Worm (Caenorhabditis elegans) whole organism, midembryonic: ENCODE measurements around the gene dpy-31.

ENCODE experiments used
- T22C8.4 ChIP-seq: fragments of 200-800 bp; sonication (Bioruptor generic); IDR thresholded peaks from 2 replicates; pipeline ENCODE4 v1.3.6; 2022; ENCODE audit warnings: missing genetic modification characterization, missing compliant biosample characterization
- cog-1 ChIP-seq: sonication (generic microtip); optimal IDR thresholded peaks from 2 replicates; lab custom pipeline; 2016; ENCODE audit warnings: missing genetic modification characterization, missing compliant biosample characterization
- flt-1 ChIP-seq: fragments of 200-800 bp; sonication (Bioruptor generic); IDR thresholded peaks from 2 replicates; pipeline ENCODE4 v1.3.6; 2022; ENCODE audit warnings: missing genetic modification characterization, missing compliant biosample characterization
- klf-2 ChIP-seq: fragments of 200-800 bp; sonication (Bioruptor generic); conservative IDR thresholded peaks from 2 replicates; pipeline ENCODE4 v1.3.6; 2022; ENCODE audit warnings: missing genetic modification reagents, missing genetic modification characterization, missing compliant biosample characterization
- med-1 ChIP-seq: sonication (generic microtip); optimal IDR thresholded peaks from 2 replicates; lab custom pipeline; 2017; ENCODE audit warnings: missing genetic modification characterization, mild to moderate bottlenecking, missing compliant biosample characterization, antibody characterized with exemption, missing genetic modification reagents; ENCODE audit not compliant: insufficient read depth
- ref-1 ChIP-seq: fragments of 200-800 bp; sonication (Bioruptor generic); conservative IDR thresholded peaks from 2 replicates; pipeline ENCODE4 v1.3.6; 2022; ENCODE audit warnings: missing genetic modification reagents, missing genetic modification characterization, missing compliant biosample characterization
- tab-1 ChIP-seq: fragments of 200-800 bp; sonication (Bioruptor generic); IDR thresholded peaks from 2 replicates; pipeline ENCODE4 v1.3.6; 2022; ENCODE audit warnings: missing genetic modification characterization, missing compliant biosample characterization
- ztf-23 ChIP-seq: fragments of 200-800 bp; sonication (Bioruptor generic); IDR thresholded peaks from 2 replicates; pipeline ENCODE4 v1.3.6; 2022; ENCODE audit warnings: missing genetic modification reagents, missing genetic modification characterization, missing compliant biosample characterization
- ztf-29 ChIP-seq: fragments of 200-800 bp; sonication (Bioruptor generic); IDR thresholded peaks from 2 replicates; pipeline ENCODE4 v1.3.6; 2022; ENCODE audit warnings: missing genetic modification reagents, missing genetic modification characterization, missing compliant biosample characterization

Gene dpy-31

ce11 chrIII:7201378-7202256, at the start of gene dpy-31:
TSS of gene dpy-31 (plus strand) at chrIII:7202206.
- TF ChIP-seq tab-1 (GFP tag; lab: Robert Waterston, UW) (no peak), ztf-29 (peak; percentile 31; the same call in 1 of the 2 replicates)

- TF ChIP-seq ref-1 (GFP tag; lab: Robert Waterston, UW) (no peak), med-1 (GFP tag; lab: Kevin White, UChicago) (no peak), cog-1 (tag; lab: Kevin White, UChicago) (no peak), tab-1 (GFP tag; lab: Robert Waterston, UW) (no peak), flt-1 (GFP tag; lab: Robert Waterston, UW) (no peak), T22C8.4 (GFP tag; lab: Robert Waterston, UW) (no peak), ztf-23 (GFP tag; lab: Robert Waterston, UW) (no peak), klf-2 (GFP tag; lab: Robert Waterston, UW) (no peak), ztf-29 (no peak)
These were observed 49.4 kb upstream of the dpy-31 start for ce11 chrIII:7152569-7152968.

- TF ChIP-seq flt-1 (GFP tag; lab: Robert Waterston, UW), result no peak
- TF ChIP-seq ztf-29, result peak; percentile 69; the same call in 1 of the 2 replicates
- TF ChIP-seq klf-2 (GFP tag; lab: Robert Waterston, UW), result no peak
- TF ChIP-seq cog-1 (tag; lab: Kevin White, UChicago), result peak; percentile 47
- peak; percentile 57; the same call in 1 of the 2 replicates for TF ChIP-seq ztf-23 (GFP tag; lab: Robert Waterston, UW)
- TF ChIP-seq med-1 (GFP tag; lab: Kevin White, UChicago), result no peak
These were observed 48.2 kb upstream of the dpy-31 start, which contains the start of gene ogt-1 for ce11 chrIII:7153747-7154238. TSS of gene ogt-1 (minus strand) at chrIII:7153797.

ce11 chrIII:7154526-7154925, 47.5 kb upstream of the dpy-31 start:
- TF ChIP-seq klf-2 (GFP tag; lab: Robert Waterston, UW) (no peak), T22C8.4 (GFP tag; lab: Robert Waterston, UW) (no peak), cog-1 (tag; lab: Kevin White, UChicago) (no peak), ztf-29 (no peak), ref-1 (GFP tag; lab: Robert Waterston, UW) (no peak), flt-1 (GFP tag; lab: Robert Waterston, UW) (no peak), med-1 (GFP tag; lab: Kevin White, UChicago) (no peak), ztf-23 (GFP tag; lab: Robert Waterston, UW) (no peak), tab-1 (GFP tag; lab: Robert Waterston, UW) (no peak)

- TF ChIP-seq T22C8.4 (GFP tag; lab: Robert Waterston, UW) (no peak), ztf-23 (GFP tag; lab: Robert Waterston, UW) (peak; percentile 69; the same call in 1 of the 2 replicates), flt-1 (GFP tag; lab: Robert Waterston, UW) (peak; percentile 73; the same call in 1 of the 2 replicates), med-1 (GFP tag; lab: Kevin White, UChicago) (no peak), cog-1 (tag; lab: Kevin White, UChicago) (peak; percentile 82), ref-1 (GFP tag; lab: Robert Waterston, UW) (no peak), ztf-29 (no peak), klf-2 (GFP tag; lab: Robert Waterston, UW) (no peak), tab-1 (GFP tag; lab: Robert Waterston, UW) (no peak)
These were observed 46.4 kb upstream of the dpy-31 start for ce11 chrIII:7155631-7156030.

- TF ChIP-seq tab-1 (GFP tag; lab: Robert Waterston, UW) (no peak), flt-1 (GFP tag; lab: Robert Waterston, UW) (0 out of 2 replicates have a peak, but pooled peaks have one; percentile 38)
These were observed 43.3 kb upstream of the dpy-31 start, which contains the start of gene nuo-4 for ce11 chrIII:7158709-7159108. TSS of gene nuo-4 (minus strand) at chrIII:7158809.

- TF ChIP-seq klf-2 (GFP tag; lab: Robert Waterston, UW), result no peak
- no peak for TF ChIP-seq cog-1 (tag; lab: Kevin White, UChicago)
- no peak for TF ChIP-seq ref-1 (GFP tag; lab: Robert Waterston, UW)
- no peak for TF ChIP-seq ztf-23 (GFP tag; lab: Robert Waterston, UW)
- TF ChIP-seq flt-1 (GFP tag; lab: Robert Waterston, UW), result no peak
- no peak for TF ChIP-seq ztf-29
- TF ChIP-seq tab-1 (GFP tag; lab: Robert Waterston, UW), result no peak
- no peak for TF ChIP-seq med-1 (GFP tag; lab: Kevin White, UChicago)
- no peak for TF ChIP-seq T22C8.4 (GFP tag; lab: Robert Waterston, UW)
These were observed 42.8 kb upstream of the dpy-31 start for ce11 chrIII:7159246-7159645.

ce11 chrIII:7161055-7161454, 41.0 kb upstream of the dpy-31 start, which contains the start of gene rnp-7:
TSS of gene rnp-7 (minus strand) at chrIII:7161155.
- TF ChIP-seq tab-1 (GFP tag; lab: Robert Waterston, UW), result no peak
- no peak for TF ChIP-seq ztf-23 (GFP tag; lab: Robert Waterston, UW)
- no peak for TF ChIP-seq med-1 (GFP tag; lab: Kevin White, UChicago)
- TF ChIP-seq ref-1 (GFP tag; lab: Robert Waterston, UW), result no peak
- no peak for TF ChIP-seq ztf-29
- TF ChIP-seq klf-2 (GFP tag; lab: Robert Waterston, UW), result no peak
- no peak for TF ChIP-seq T22C8.4 (GFP tag; lab: Robert Waterston, UW)
- no peak for TF ChIP-seq flt-1 (GFP tag; lab: Robert Waterston, UW)
- no peak for TF ChIP-seq cog-1 (tag; lab: Kevin White, UChicago)
